Worm (Caenorhabditis elegans): Measurements from ENCODE around the gene lon-2.

Gene lon-2

DNA sequence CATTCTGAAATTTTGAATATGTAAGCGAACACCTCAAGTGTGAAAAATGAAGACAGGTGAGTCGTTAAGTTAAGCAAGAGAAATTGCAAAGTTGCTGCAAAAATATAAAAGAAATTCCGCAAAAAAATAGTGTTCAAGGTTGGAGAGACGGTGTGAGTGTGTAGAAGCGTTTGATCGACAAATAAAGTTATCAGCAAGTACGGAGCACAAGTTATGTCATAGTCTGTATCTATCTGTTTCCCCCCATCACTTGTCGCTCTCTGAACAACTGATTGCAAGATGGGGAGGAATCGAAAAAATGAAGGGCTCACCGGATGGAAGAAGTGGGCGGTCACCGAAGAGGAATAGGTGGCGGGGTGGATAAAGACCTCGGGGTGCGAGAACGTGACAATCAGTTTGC, at the start of gene lon-2:
TSS of gene lon-2 (minus strand) at position 4 of the 400 bp plus-strand sequence.
- TF ChIP-seq W03F9.2 (tag; optimal IDR thresholded peaks at IDR 0.05): no peak
- no peak for TF ChIP-seq him-1 (tag; optimal IDR thresholded peaks at IDR 0.05)
- TF ChIP-seq dao-5 (tag; optimal IDR thresholded peaks at IDR 0.05): no peak

DNA sequence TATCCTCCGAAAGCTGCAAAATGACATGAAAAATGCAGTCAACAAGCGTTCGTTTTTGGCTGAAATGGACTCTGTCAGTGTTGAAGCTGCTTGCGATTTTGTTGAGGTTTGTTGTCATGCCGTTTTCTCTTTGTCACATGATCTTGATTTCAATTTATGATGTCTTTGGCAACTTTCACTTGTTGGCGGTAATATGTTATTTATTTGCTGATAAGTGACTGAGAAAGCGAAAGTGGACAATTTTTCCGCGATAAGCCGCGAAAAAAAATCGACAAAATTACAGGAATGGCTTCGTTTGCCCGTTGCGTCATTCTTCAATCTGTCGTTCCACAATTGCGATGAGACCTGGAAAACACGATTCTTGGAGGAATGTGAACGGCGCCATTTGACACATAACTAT, 46.4 kb upstream of the lon-2 start:
- TF ChIP-seq W03F9.2 (tag; optimal IDR thresholded peaks at IDR 0.05): no peak

DNA sequence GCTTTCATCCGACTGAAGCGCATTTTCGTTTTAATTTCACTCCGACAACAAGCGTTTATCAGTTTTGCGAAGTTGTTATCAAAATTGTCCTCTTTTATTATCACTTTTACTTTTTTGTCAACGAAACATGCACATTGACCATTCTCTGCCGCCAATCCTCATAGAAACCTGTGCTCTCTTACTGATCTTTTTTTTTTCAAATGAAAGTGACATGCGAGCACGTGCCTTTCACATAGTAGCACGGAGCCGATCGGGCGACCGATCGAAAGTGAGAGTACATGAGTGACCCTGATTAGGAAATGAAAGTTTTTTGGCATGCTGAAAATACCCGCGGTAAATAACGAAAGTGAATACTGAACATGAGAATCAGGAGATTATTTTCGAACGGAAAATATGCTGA, 45.2 kb upstream of the lon-2 start:
- no peak for TF ChIP-seq W03F9.2 (tag; optimal IDR thresholded peaks at IDR 0.05)
- no peak for TF ChIP-seq dao-5 (tag; optimal IDR thresholded peaks at IDR 0.05)
- TF ChIP-seq him-1 (tag; optimal IDR thresholded peaks at IDR 0.05): no peak

DNA sequence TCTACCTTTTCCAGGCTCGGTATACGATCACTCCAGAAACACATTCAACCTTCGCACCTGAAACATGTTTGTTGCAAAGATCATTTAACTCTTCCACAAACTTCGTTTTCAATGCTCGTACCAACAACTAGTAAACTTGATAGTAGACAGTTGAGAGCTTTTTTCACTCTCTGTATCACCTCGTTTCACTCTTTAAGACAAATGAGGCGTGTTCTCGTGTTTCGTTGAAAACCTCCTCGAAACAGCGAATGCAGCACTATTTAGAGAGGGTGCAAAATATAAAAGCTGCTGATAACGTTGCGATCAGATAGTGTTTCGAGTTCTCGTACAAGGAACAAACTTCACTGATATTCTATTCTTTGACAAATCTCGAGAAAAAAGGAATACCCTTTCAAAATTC, 44.1 kb upstream of the lon-2 start, which contains the start of gene F43C9.1:
TSS of gene F43C9.1 (plus strand) at position 301 of the 400 bp plus-strand sequence.
- no peak for TF ChIP-seq W03F9.2 (tag; optimal IDR thresholded peaks at IDR 0.05)
- no peak for TF ChIP-seq him-1 (tag; optimal IDR thresholded peaks at IDR 0.05)
- no peak for TF ChIP-seq dao-5 (tag; optimal IDR thresholded peaks at IDR 0.05)

DNA sequence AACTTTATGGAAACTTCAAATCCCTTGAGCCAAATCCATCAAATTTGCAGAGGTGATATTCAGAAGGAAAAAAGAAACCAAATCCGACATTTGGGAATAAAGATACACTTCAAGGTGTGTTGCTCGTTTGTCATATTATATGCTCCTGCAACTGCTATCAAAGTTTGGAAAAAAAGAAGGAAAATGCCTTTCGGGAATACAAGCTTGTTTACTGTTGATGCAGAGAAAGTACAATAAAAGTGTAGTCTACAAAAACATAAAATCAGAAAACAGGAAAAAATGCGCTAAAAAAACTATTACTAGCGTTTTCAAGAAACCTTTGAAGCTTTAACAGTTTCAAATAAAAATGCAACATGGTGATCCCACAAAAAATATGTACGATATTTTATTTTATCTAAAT, 41.7 kb upstream of the lon-2 start:
- TF ChIP-seq W03F9.2 (tag; optimal IDR thresholded peaks at IDR 0.05): no peak

DNA sequence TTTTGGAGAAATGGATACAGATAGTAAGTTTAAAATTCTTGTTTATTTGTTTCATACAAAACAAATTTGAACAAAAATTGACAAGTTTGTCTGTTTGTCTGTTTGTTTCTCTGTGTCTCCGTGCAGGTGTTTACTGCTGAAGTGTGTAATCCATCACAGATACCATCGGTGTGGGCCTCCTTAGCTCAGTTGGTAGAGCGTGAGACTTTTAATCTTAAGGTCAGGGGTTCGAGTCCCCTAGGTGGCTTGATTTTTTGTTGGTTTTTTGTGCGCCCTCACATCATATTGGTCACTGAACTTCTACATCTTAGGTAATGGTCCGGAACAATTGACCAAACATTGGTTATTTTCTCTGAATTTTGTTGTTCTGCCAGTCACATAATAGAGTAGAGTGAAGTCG, 40.1 kb upstream of the lon-2 start:
- TF ChIP-seq W03F9.2 (tag; optimal IDR thresholded peaks at IDR 0.05): peak; percentile 6
- TF ChIP-seq dao-5 (tag; optimal IDR thresholded peaks at IDR 0.05): no peak

DNA sequence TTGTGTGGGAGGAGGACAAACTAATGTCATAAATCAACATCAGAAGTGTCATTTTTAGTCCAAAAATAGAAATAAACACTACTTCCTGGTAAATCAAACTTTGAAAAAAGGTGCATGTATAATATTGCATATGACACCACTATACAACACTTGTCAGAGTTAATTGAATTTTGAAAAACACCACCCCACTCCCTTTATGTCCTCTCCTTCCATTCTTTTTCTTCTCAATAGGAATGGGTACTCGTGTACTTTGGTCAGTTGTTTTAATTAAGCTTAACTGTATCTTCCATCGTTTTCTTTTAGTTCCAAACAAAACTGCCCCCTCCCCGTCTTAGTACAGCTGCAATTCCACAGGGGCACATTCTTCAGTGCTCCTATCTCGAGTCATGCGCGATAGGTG, 38.6 kb upstream of the lon-2 start:
- TF ChIP-seq W03F9.2 (tag; optimal IDR thresholded peaks at IDR 0.05): no peak
- TF ChIP-seq him-1 (tag; optimal IDR thresholded peaks at IDR 0.05): no peak
- TF ChIP-seq dao-5 (tag; optimal IDR thresholded peaks at IDR 0.05): no peak

DNA sequence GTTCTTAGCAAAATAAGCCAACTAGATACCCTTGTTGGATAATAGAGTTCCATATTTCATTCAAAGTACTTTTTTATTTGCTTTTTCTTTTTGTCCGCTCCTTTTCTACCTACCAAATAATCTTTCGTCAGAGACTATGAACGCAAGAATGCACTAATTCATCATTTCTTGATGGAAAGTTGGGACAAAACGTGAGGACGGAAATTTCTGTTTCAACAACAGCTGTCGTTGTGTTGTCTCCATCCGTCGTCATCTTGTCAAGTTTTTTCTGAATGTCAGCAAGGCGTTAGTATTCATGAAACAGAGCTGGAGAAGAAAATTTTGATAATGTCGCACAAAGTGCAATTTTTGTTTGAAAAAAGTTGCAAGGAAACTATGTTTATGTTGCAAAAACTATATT, 35.9 kb upstream of the lon-2 start:
- no peak for TF ChIP-seq dao-5 (tag; optimal IDR thresholded peaks at IDR 0.05)
- TF ChIP-seq him-1 (tag; optimal IDR thresholded peaks at IDR 0.05): no peak
- TF ChIP-seq W03F9.2 (tag; optimal IDR thresholded peaks at IDR 0.05): no peak

DNA sequence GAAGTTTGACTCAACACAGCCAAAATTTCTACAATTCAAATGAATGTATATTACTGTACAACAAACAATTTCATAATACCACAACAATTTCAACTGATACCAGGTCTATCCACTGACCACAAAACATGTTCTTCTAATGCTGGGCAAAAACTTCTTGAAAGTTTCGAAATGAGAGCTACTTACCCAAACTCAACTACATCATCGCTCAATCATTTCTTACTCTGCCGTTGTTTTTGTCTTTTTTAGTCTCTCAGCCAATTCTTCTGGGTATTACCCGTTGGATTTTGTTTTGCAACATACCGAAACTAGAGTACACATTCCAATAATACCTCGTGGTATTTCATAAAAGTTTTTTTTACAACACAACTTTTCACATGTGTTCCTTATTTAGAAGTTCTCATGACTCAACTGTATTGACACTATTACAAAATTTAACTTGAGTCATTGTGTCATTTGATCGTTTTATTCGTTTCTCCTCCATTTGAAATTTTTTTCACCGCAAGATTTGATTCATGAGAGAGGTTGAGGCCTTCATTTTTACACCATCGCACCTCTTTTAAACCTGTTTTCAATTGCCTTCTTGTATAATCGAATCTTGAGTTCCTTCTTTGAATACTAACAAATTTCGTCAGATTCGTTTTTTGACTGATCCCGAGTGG, 34.4 kb upstream of the lon-2 start, which contains the start of gene F43C9.2:
TSS of gene F43C9.2 (plus strand) at position 497 of the 659 bp plus-strand sequence.
- TF ChIP-seq W03F9.2 (tag; optimal IDR thresholded peaks at IDR 0.05): no peak
- no peak for TF ChIP-seq him-1 (tag; optimal IDR thresholded peaks at IDR 0.05)
- no peak for TF ChIP-seq dao-5 (tag; optimal IDR thresholded peaks at IDR 0.05)

DNA sequence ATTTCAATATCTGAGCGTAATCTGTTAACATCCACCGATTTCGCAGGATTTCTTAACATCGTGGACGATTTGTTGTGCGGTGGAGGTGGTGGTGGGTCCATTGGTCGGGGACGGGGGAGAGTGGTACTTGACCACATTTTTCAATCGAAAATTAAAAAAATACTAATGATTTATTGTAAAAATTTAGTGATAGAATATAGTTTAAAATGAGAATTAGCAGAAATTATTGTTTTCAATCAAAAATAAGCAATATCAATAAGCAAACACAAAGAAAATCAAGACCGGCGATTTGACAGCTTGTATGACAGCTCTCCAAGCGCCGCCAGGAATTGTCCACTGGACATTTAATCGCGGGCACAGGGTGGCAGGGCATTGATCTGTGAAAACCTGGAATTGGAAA, 33.3 kb upstream of the lon-2 start, which contains the start of gene hum-10:
TSS of gene hum-10 (minus strand) at position 101 of the 400 bp plus-strand sequence.
- no peak for TF ChIP-seq him-1 (tag; optimal IDR thresholded peaks at IDR 0.05)
- TF ChIP-seq dao-5 (tag; optimal IDR thresholded peaks at IDR 0.05): no peak
- TF ChIP-seq W03F9.2 (tag; optimal IDR thresholded peaks at IDR 0.05): no peak

DNA sequence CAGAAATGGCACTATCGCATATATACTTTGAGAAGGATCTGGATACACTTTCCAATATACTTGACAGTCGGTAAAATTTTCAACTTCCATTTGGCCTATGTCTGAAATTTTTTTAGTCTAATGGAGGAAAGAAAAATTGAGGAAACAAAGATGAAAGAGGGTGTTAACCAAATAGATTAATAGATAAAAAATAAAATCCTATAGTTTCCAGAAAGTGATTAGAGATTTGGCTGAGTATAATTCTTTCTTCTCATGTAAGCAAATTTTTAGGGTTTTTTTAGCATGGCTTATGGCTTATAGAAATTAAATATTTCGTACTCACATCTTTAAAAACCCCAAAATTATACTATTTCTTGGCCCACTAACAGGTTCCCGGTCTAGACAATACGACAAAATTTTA, 21.0 kb upstream of the lon-2 start, which contains the start of gene npr-1:
TSS of gene npr-1 (minus strand) at position 101 of the 400 bp plus-strand sequence.
- no peak for TF ChIP-seq W03F9.2 (tag; optimal IDR thresholded peaks at IDR 0.05)
- TF ChIP-seq dao-5 (tag; optimal IDR thresholded peaks at IDR 0.05): no peak
- no peak for TF ChIP-seq him-1 (tag; optimal IDR thresholded peaks at IDR 0.05)

DNA sequence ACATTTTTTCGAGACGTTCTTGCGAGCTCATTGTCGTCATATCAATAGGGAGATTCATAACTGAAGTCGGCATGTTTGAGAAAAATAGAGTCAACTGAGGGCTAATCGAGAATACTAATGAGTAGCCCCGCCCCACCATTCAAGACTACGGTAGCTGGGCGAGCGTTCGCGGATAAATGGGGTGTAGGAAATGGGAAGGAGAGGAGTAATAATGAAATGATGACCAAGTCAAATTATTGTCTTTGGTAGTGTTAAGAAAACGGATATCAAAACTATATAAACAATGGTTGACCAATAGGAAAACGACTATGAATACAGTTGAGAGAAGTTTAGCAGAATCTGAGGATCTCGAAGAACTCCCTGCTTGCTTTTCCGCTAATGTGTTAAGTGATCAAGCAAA, 12.7 kb upstream of the lon-2 start, which contains the start of gene mls-2:
TSS of gene mls-2 (minus strand) at position 101 of the 400 bp plus-strand sequence.
- TF ChIP-seq dao-5 (tag; optimal IDR thresholded peaks at IDR 0.05) (no peak), W03F9.2 (tag; optimal IDR thresholded peaks at IDR 0.05) (no peak), him-1 (tag; optimal IDR thresholded peaks at IDR 0.05) (no peak)

DNA sequence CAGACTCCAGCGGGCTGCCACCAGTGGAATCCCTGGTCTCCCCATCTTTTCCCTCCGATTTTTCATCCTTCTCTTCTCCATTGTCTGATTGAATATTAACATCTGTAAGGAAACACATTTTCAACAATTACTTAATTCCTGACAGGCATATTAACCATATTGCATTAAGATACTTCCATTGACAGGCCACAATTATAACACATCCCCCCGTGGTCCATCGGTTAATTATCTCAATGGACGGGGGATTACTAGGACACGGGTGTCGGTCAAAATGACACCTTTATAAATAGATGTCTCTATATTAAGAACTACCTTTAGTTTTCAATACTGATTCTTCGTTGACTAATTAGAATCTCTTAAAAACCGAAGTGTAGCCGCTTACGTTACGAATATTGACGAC, 10.8 kb upstream of the lon-2 start:
- TF ChIP-seq dao-5 (tag; optimal IDR thresholded peaks at IDR 0.05): no peak
- no peak for TF ChIP-seq him-1 (tag; optimal IDR thresholded peaks at IDR 0.05)
- no peak for TF ChIP-seq W03F9.2 (tag; optimal IDR thresholded peaks at IDR 0.05)

DNA sequence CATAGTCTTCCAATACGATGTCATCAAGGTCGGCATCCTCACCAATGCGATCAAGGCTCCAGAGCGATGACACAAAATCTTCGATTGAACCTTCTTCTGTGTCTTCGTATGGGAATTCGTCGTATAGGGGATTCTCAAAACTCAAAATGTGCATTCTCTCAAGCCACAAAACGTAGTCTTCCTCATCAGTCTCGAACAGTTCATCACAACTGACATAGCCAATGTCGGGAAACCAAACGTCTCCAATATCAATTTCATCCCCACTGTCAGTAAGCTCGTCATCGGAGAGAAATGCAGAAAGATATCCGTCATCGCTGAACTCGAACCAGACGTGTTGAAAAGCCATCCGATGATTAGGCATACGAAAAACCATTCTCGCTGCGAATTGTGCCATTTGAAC, 5.8 kb upstream of the lon-2 start, which contains the start of gene C39E6.2:
TSS of gene C39E6.2 (minus strand) at position 394 of the 400 bp plus-strand sequence.
- TF ChIP-seq dao-5 (tag; optimal IDR thresholded peaks at IDR 0.05): no peak
- no peak for TF ChIP-seq him-1 (tag; optimal IDR thresholded peaks at IDR 0.05)
- TF ChIP-seq W03F9.2 (tag; optimal IDR thresholded peaks at IDR 0.05): no peak

DNA sequence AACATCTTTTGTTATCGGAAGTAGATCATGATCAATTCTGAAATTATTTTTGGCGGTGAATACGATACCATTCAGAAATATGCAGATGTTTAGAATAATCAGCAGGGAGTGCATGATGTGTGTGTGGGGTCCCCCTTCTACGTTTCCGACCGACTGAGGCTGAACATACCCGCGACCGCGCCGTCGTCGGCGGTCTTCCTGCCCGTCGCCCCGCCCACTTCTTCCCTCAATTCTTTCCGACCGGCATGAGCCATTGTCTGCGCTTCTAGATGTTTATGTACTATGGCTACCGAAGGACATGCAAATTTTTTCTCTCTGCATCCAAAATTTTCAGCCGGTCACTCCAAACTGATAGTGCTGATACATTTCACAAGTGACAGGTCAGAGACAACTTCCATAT, 4.8 kb downstream of the lon-2 start:
- TF ChIP-seq dao-5 (tag; optimal IDR thresholded peaks at IDR 0.05) (no peak), him-1 (tag; optimal IDR thresholded peaks at IDR 0.05) (no peak), W03F9.2 (tag; optimal IDR thresholded peaks at IDR 0.05) (no peak)

All from whole organism, L4/young adult.